Fruit fly (Drosophila melanogaster) whole organism, embryonic: ENCODE results near the gene Cchl.
A peak's percentile ranks its signal among the peaks of the same experiment; 100 is the strongest.

Experiments used
- Asciz ChIP-seq: fragments of 200-800 bp; sonication (Bioruptor generic); optimal IDR thresholded peaks from 2 replicates; lab custom pipeline; 2017; ENCODE audit warnings: missing biosample characterization, mild to moderate bottlenecking, missing genetic modification characterization, missing genetic modification reagents
- CG10462 ChIP-seq: fragments of 200-800 bp; sonication (Bioruptor generic); optimal IDR thresholded peaks from 2 replicates; lab custom pipeline; 2016; ENCODE audit warnings: missing biosample characterization, missing genetic modification characterization
- CG10543 ChIP-seq: fragments of 200-800 bp; sonication (Bioruptor generic); optimal IDR thresholded peaks from 3 replicates; lab custom pipeline; 2017; ENCODE audit warnings: missing biosample characterization, mild to moderate bottlenecking, missing genetic modification characterization, moderate library complexity
- CG10654 ChIP-seq: fragments of 200-800 bp; sonication (Bioruptor generic); optimal IDR thresholded peaks from 2 replicates; lab custom pipeline; 2016; ENCODE audit warnings: missing biosample characterization, missing genetic modification characterization
- CG12155 ChIP-seq: fragments of 200-800 bp; sonication (Bioruptor generic); optimal IDR thresholded peaks from 3 replicates; lab custom pipeline; 2016; ENCODE audit warnings: missing biosample characterization, missing genetic modification characterization
- CG12769 ChIP-seq: fragments of 200-800 bp; sonication (Bioruptor generic); optimal IDR thresholded peaks from 2 replicates; lab custom pipeline; 2019; ENCODE audit warnings: missing biosample characterization, mild to moderate bottlenecking, missing genetic modification characterization, moderate library complexity
- CG13424 ChIP-seq: fragments of 200-800 bp; sonication (Bioruptor generic); optimal IDR thresholded peaks from 2 replicates; lab custom pipeline; 2019; ENCODE audit warnings: missing biosample characterization, mild to moderate bottlenecking, missing genetic modification characterization, moderate library complexity
- CG13894 ChIP-seq: fragments of 200-800 bp; sonication (Bioruptor generic); optimal IDR thresholded peaks from 3 replicates; lab custom pipeline; 2018; ENCODE audit warnings: missing biosample characterization, mild to moderate bottlenecking, missing genetic modification characterization, moderate library complexity
- CG16863 ChIP-seq: fragments of 200-800 bp; sonication (Bioruptor generic); optimal IDR thresholded peaks from 3 replicates; lab custom pipeline; 2016; ENCODE audit warnings: missing biosample characterization, missing genetic modification characterization
- CG17568 ChIP-seq: fragments of 200-800 bp; sonication (Bioruptor generic); optimal IDR thresholded peaks from 2 replicates; lab custom pipeline; 2018; ENCODE audit warnings: missing biosample characterization, mild to moderate bottlenecking, missing genetic modification characterization, moderate library complexity
- CG2199 ChIP-seq: fragments of 200-800 bp; sonication (Bioruptor generic); IDR thresholded peaks from 3 replicates; pipeline ENCODE4 v1.3.6; 2022; ENCODE audit warnings: missing biosample characterization, missing genetic modification characterization
- CG43689 ChIP-seq: fragments of 200-800 bp; sonication (Bioruptor generic); IDR thresholded peaks from 2 replicates; pipeline ENCODE4 v1.3.6; 2022; ENCODE audit warnings: missing biosample characterization, missing genetic modification characterization
- CG4617 ChIP-seq: fragments of 200-800 bp; sonication (Bioruptor generic); optimal IDR thresholded peaks from 3 replicates; lab custom pipeline; 2016; ENCODE audit warnings: missing biosample characterization, missing genetic modification characterization, borderline replicate concordance
- CG6175 ChIP-seq: fragments of 200-800 bp; sonication (Bioruptor generic); IDR thresholded peaks from 3 replicates; pipeline ENCODE4 v1.3.6; 2022; ENCODE audit warnings: missing biosample characterization, missing genetic modification characterization
- CG6689 ChIP-seq: fragments of 200-800 bp; sonication (Bioruptor generic); IDR thresholded peaks from 2 replicates; pipeline ENCODE4 v1.3.6; 2022; ENCODE audit warnings: missing biosample characterization, missing genetic modification characterization
- CG7556 ChIP-seq: fragments of 200-800 bp; sonication (Bioruptor generic); optimal IDR thresholded peaks from 2 replicates; lab custom pipeline; 2017; ENCODE audit warnings: missing biosample characterization, mild to moderate bottlenecking, missing genetic modification characterization
- CG7745 ChIP-seq: fragments of 200-800 bp; sonication (Bioruptor generic); optimal IDR thresholded peaks from 2 replicates; lab custom pipeline; 2018; ENCODE audit warnings: missing biosample characterization, mild to moderate bottlenecking, missing genetic modification characterization, moderate library complexity
- CG7963 ChIP-seq: fragments of 200-800 bp; sonication (Bioruptor generic); IDR thresholded peaks from 3 replicates; pipeline ENCODE4 v1.3.6; 2022; ENCODE audit warnings: missing biosample characterization, missing genetic modification characterization; ENCODE audit not compliant: partially characterized antibody
- CG8089 ChIP-seq: fragments of 200-800 bp; sonication (Bioruptor generic); optimal IDR thresholded peaks from 3 replicates; lab custom pipeline; 2016; ENCODE audit warnings: missing biosample characterization, missing genetic modification characterization
- CG8290 ChIP-seq, 3 experiments: fragments of 200-800 bp; sonication (Bioruptor generic); optimal IDR thresholded peaks; 2 replicates each; lab custom pipeline; 2016 to 2019; ENCODE audit warnings: missing biosample characterization in 3 of 3, missing genetic modification characterization in 3 of 3, mild to moderate bottlenecking in 2 of 3, moderate library complexity in 1 of 3
- D19B ChIP-seq: fragments of 200-800 bp; sonication (Bioruptor generic); optimal IDR thresholded peaks from 2 replicates; lab custom pipeline; 2017; ENCODE audit warnings: missing biosample characterization, mild to moderate bottlenecking, missing genetic modification characterization
- Deaf1 ChIP-seq: fragments of 200-800 bp; optimal IDR thresholded peaks from 3 replicates; lab custom pipeline; 2019; ENCODE audit warnings: missing biosample characterization, mild to moderate bottlenecking, missing genetic modification characterization, moderate library complexity
- Drgx ChIP-seq: fragments of 200-800 bp; sonication (Bioruptor generic); IDR thresholded peaks from 2 replicates; pipeline ENCODE4 v1.3.6; 2022; ENCODE audit warnings: missing biosample characterization, missing genetic modification characterization
- Elba2 ChIP-seq: fragments of 200-800 bp; sonication (Bioruptor generic); optimal IDR thresholded peaks from 3 replicates; lab custom pipeline; 2016; ENCODE audit warnings: missing biosample characterization, missing genetic modification characterization
- Ets65A ChIP-seq: fragments of 200-800 bp; sonication (Bioruptor generic); peaks from one replicate; lab custom pipeline; 2016; ENCODE audit warnings: missing biosample characterization, missing genetic modification characterization
- GATAe ChIP-seq: fragments of 200-800 bp; sonication (Bioruptor generic); conservative IDR thresholded peaks from 2 replicates; pipeline ENCODE4 v1.3.6; 2022; ENCODE audit warnings: missing biosample characterization, missing genetic modification characterization
- Hr51 ChIP-seq, 2 experiments: fragments of 200-800 bp; sonication (Bioruptor generic); optimal IDR thresholded peaks; 2 replicates in 1 of 2; 3 replicates in 1 of 2; lab custom pipeline; 2016 to 2018; ENCODE audit warnings: missing biosample characterization in 2 of 2, missing genetic modification characterization in 2 of 2, mild to moderate bottlenecking in 1 of 2, moderate library complexity in 1 of 2
- Med ChIP-seq: fragments of 200-800 bp; sonication (Bioruptor generic); peaks from one replicate; lab custom pipeline; 2016; ENCODE audit warnings: missing biosample characterization, missing genetic modification characterization, mild to moderate bottlenecking, inconsistent platforms, moderate library complexity
- Spps ChIP-seq: fragments of 200-800 bp; sonication (Bioruptor generic); optimal IDR thresholded peaks from 2 replicates; lab custom pipeline; 2018; ENCODE audit warnings: missing biosample characterization, mild to moderate bottlenecking, missing genetic modification characterization
- Taf1 ChIP-seq: fragments of 200-800 bp; sonication (Bioruptor generic); IDR thresholded peaks from 2 replicates; pipeline ENCODE4 v1.3.6; 2022; ENCODE audit warnings: missing biosample characterization, missing genetic modification characterization
- ap ChIP-seq: fragments of 200-800 bp; sonication (Bioruptor generic); IDR thresholded peaks from 2 replicates; pipeline ENCODE4 v1.3.6; 2022; ENCODE audit warnings: missing biosample characterization, missing genetic modification characterization
- ato ChIP-seq: fragments of 200-800 bp; sonication (Bioruptor generic); IDR thresholded peaks from 2 replicates; pipeline ENCODE4 v1.3.6; 2022; ENCODE audit warnings: missing biosample characterization, missing genetic modification characterization; ENCODE audit not compliant: partially characterized antibody
- cg ChIP-seq: fragments of 200-800 bp; sonication (Bioruptor generic); optimal IDR thresholded peaks from 3 replicates; lab custom pipeline; 2019; ENCODE audit warnings: missing biosample characterization, mild to moderate bottlenecking, missing genetic modification characterization, moderate library complexity
- chinmo ChIP-seq: fragments of 200-800 bp; sonication (Bioruptor generic); IDR thresholded peaks from 4 replicates; pipeline ENCODE4 v1.3.6; 2022; ENCODE audit warnings: missing biosample characterization, missing genetic modification characterization; ENCODE audit not compliant: partially characterized antibody
- chm ChIP-seq: fragments of 200-800 bp; sonication (Bioruptor generic); IDR thresholded peaks from 2 replicates; pipeline ENCODE4 v1.3.6; 2022; ENCODE audit warnings: missing biosample characterization, missing genetic modification characterization
- crol ChIP-seq: fragments of 200-800 bp; sonication (Bioruptor generic); IDR thresholded peaks from 2 replicates; pipeline ENCODE4 v1.3.6; 2022; ENCODE audit warnings: missing biosample characterization, missing genetic modification characterization
- cwo ChIP-seq: fragments of 200-800 bp; sonication (Bioruptor generic); optimal IDR thresholded peaks from 3 replicates; lab custom pipeline; 2017; ENCODE audit warnings: missing biosample characterization, missing genetic modification characterization, mild to moderate bottlenecking, moderate library complexity, missing genetic modification reagents
- da ChIP-seq: fragments of 200-800 bp; sonication (Bioruptor generic); optimal IDR thresholded peaks from 2 replicates; lab custom pipeline; 2016; ENCODE audit warnings: missing biosample characterization, missing genetic modification characterization
- dmrt99B ChIP-seq: fragments of 200-800 bp; sonication (Bioruptor generic); optimal IDR thresholded peaks from 2 replicates; lab custom pipeline; 2018; ENCODE audit warnings: missing biosample characterization, mild to moderate bottlenecking, missing genetic modification characterization, moderate library complexity
- grn ChIP-seq: fragments of 200-800 bp; sonication (Bioruptor generic); optimal IDR thresholded peaks from 3 replicates; lab custom pipeline; 2017; ENCODE audit warnings: missing biosample characterization, missing genetic modification characterization
- her ChIP-seq: fragments of 200-800 bp; sonication (Bioruptor generic); optimal IDR thresholded peaks from 2 replicates; lab custom pipeline; 2016; ENCODE audit warnings: missing biosample characterization, missing genetic modification characterization
- kah ChIP-seq: fragments of 200-800 bp; sonication (Bioruptor generic); optimal IDR thresholded peaks from 2 replicates; lab custom pipeline; 2018; ENCODE audit warnings: missing biosample characterization, mild to moderate bottlenecking, missing genetic modification characterization
- kay ChIP-seq: fragments of 200-800 bp; sonication (Bioruptor generic); optimal IDR thresholded peaks from 2 replicates; lab custom pipeline; 2016; ENCODE audit warnings: missing biosample characterization, missing genetic modification characterization
- lbe ChIP-seq: fragments of 200-800 bp; sonication (Bioruptor generic); optimal IDR thresholded peaks from 2 replicates; lab custom pipeline; 2016; ENCODE audit warnings: missing biosample characterization, mild to moderate bottlenecking, missing genetic modification characterization
- nom ChIP-seq: fragments of 200-800 bp; sonication (Bioruptor generic); optimal IDR thresholded peaks from 2 replicates; lab custom pipeline; 2017; ENCODE audit warnings: missing biosample characterization, missing genetic modification characterization, mild to moderate bottlenecking, moderate library complexity, missing genetic modification reagents
- scrt ChIP-seq: fragments of 200-800 bp; sonication (Bioruptor generic); optimal IDR thresholded peaks from 2 replicates; lab custom pipeline; 2018; ENCODE audit warnings: missing biosample characterization, mild to moderate bottlenecking, missing genetic modification characterization, moderate library complexity
- sd ChIP-seq: fragments of 200-800 bp; sonication (Bioruptor generic); optimal IDR thresholded peaks from 3 replicates; lab custom pipeline; 2018; ENCODE audit warnings: missing biosample characterization, mild to moderate bottlenecking, missing genetic modification characterization, moderate library complexity
- sug ChIP-seq: fragments of 200-800 bp; optimal IDR thresholded peaks from 2 replicates; lab custom pipeline; 2019; ENCODE audit warnings: missing biosample characterization, mild to moderate bottlenecking, missing genetic modification characterization, moderate library complexity
- tap ChIP-seq: fragments of 200-800 bp; optimal IDR thresholded peaks from 3 replicates; lab custom pipeline; 2019; ENCODE audit warnings: missing biosample characterization, mild to moderate bottlenecking, missing genetic modification characterization, moderate library complexity

Cchl gene

DNA sequence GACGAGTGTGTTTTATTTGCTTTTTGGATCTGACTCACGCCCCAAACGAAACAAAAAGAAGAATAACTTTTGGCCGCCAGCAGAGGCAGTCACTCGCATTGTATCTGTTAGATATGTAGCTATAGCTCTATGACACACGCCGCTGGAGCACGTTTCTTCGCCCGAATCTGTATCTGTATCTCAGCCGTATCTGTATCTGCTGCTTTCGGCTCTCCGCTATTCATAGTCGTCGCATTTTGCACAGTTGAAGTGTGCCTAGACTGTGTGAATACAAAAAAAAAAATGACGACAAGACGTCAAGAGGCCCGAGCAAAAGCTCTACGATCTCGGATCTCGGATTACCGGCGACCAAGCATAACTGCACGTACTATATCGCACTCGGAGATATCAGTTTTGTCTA, 19.4 kb upstream of the Cchl start:
- TF ChIP-seq CG8290 (GFP tag; optimal IDR thresholded peaks at IDR 0.05; lab: Kevin White, UChicago) (no peak), CG8290 (tag; optimal IDR thresholded peaks at IDR 0.05; lab: Kevin White, UChicago) (peak in 1 of 2 experiments; percentile 34), cwo (peak; percentile 81), scrt (GFP tag; lab: Kevin White, UChicago) (no peak), CG12769 (tag; lab: Kevin White, UChicago) (peak; percentile 39), CG2199 (GFP tag; lab: Robert Waterston, UW) (peak; percentile 59; the same call in 1 of the 3 replicates), CG6689 (GFP tag; lab: Robert Waterston, UW) (0 out of 2 replicates have a peak, but pooled peaks have one; percentile 6), CG43689 (no peak), cg (GFP tag; lab: Kevin White, UChicago) (no peak), sug (tag; lab: Kevin White, UChicago) (peak; percentile 10), CG4617 (no peak), chinmo (GFP tag; lab: Robert Waterston, UW) (peak; percentile 85; the same call in 2 of the 4 replicates), CG10543 (GFP tag; lab: Kevin White, UChicago) (peak; percentile 25), Deaf1 (tag; lab: Kevin White, UChicago) (peak; percentile 20), da (no peak), tap (tag; lab: Kevin White, UChicago) (no peak), CG13894 (peak; percentile 83), CG10654 (GFP tag; lab: Kevin White, UChicago) (no peak), CG7963 (GFP tag; lab: Robert Waterston, UW) (no peak), chm (GFP tag; lab: Robert Waterston, UW) (peak; percentile 63), Ets65A (GFP tag; lab: Kevin White, UChicago) (peak; percentile 81), CG6175 (GFP tag; lab: Robert Waterston, UW) (peak; percentile 27; the same call in 1 of the 3 replicates), sd (tag; lab: Kevin White, UChicago) (peak; percentile 62), grn (GFP tag; lab: Kevin White, UChicago) (peak; percentile 44), ato (GFP tag; lab: Robert Waterston, UW) (0 out of 2 replicates have a peak, but pooled peaks have one; percentile 40), Med (GFP tag; lab: Kevin White, UChicago) (peak; percentile 78), CG7556 (GFP tag; lab: Kevin White, UChicago) (no peak), kay (GFP tag; lab: Kevin White, UChicago) (peak; percentile 16)

DNA sequence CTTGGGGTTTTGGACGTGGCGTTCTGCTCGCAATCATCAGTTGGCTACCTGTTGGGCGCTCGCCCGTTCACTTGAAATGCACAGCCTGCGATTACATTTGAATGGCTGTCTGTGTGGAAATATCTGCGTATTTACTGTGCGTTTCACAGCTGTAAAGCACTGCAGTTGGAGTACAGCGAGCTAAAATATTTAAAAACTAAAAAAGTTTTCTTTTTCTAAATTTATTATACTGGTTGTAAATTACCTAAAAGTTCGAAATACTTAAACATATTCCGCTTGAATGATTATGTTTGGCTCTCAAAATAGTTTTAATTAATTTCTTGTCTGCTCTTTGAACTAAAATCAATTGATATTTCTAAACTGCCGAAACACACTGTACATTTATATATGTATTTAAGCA, 19.0 kb upstream of the Cchl start:
- TF ChIP-seq her (GFP tag; lab: Kevin White, UChicago) (no peak), CG10654 (GFP tag; lab: Kevin White, UChicago) (no peak), chm (GFP tag; lab: Robert Waterston, UW) (0 out of 2 replicates have a peak, but pooled peaks have one; percentile 7), ap (GFP tag; lab: Robert Waterston, UW) (0 out of 2 replicates have a peak, but pooled peaks have one; percentile 4), CG12155 (GFP tag; lab: Kevin White, UChicago) (no peak), CG7745 (tag; lab: Kevin White, UChicago) (no peak), CG16863 (GFP tag; lab: Kevin White, UChicago) (no peak), Spps (tag; lab: Kevin White, UChicago) (no peak), CG8089 (GFP tag; lab: Kevin White, UChicago) (no peak), nom (GFP tag; lab: Kevin White, UChicago) (no peak), crol (GFP tag; lab: Robert Waterston, UW) (no peak), lbe (GFP tag; lab: Kevin White, UChicago) (no peak), CG17568 (GFP tag; lab: Kevin White, UChicago) (no peak), dmrt99B (tag; lab: Kevin White, UChicago) (peak; percentile 32), Asciz (GFP tag; lab: Kevin White, UChicago) (no peak), GATAe (no peak), Hr51 (GFP tag; optimal IDR thresholded peaks at IDR 0.05; lab: Kevin White, UChicago) (peak in 1 of 2 experiments; percentile 22), Drgx (GFP tag; lab: Robert Waterston, UW) (no peak; the same call in 1 of the 2 replicates), CG10462 (GFP tag; lab: Kevin White, UChicago) (no peak), Taf1 (GFP tag; lab: Robert Waterston, UW) (no peak), kah (GFP tag; lab: Kevin White, UChicago) (peak; percentile 5), D19B (GFP tag; lab: Kevin White, UChicago) (no peak), CG6689 (GFP tag; lab: Robert Waterston, UW) (0 out of 2 replicates have a peak, but pooled peaks have one; percentile 6), Elba2 (GFP tag; lab: Kevin White, UChicago) (no peak), CG13424 (tag; lab: Kevin White, UChicago) (no peak)
